Fruit fly (Drosophila melanogaster): ENCODE results near the gene Arl1.

Arl1 gene

dm6 chr3L:16021064-16021683 is 38.2 kb downstream of the Arl1 start (continued):
- no peak for TF ChIP-seq abd-A (tag; optimal IDR thresholded peaks at IDR 0.05)
- TF ChIP-seq CG17361 (GFP tag; IDR thresholded peaks at IDR 0.05) = peak; percentile 70
- TF ChIP-seq ham (GFP tag; IDR thresholded peaks at IDR 0.05) = no peak
- TF ChIP-seq fu2 (GFP tag; optimal IDR thresholded peaks at IDR 0.05) = no peak
- no peak for TF ChIP-seq ato (GFP tag; IDR thresholded peaks at IDR 0.05; ENCODE audit: partially characterized antibody)
- TF ChIP-seq Fer1 (GFP tag; optimal IDR thresholded peaks at IDR 0.05) = no peak
- peak; percentile 22 for TF ChIP-seq ind (GFP tag; optimal IDR thresholded peaks at IDR 0.05)
- TF ChIP-seq CG3065 (GFP tag; optimal IDR thresholded peaks at IDR 0.05) = no peak
- no peak for TF ChIP-seq inv (GFP tag; IDR thresholded peaks at IDR 0.05; ENCODE audit: partially characterized antibody)
- TF ChIP-seq CG2889 (GFP tag; IDR thresholded peaks at IDR 0.05) = no peak
- TF ChIP-seq caup (GFP tag; optimal IDR thresholded peaks at IDR 0.05; ENCODE audit: severe bottlenecking) = no peak
- TF ChIP-seq CG33557 (GFP tag; optimal IDR thresholded peaks at IDR 0.05) = peak; percentile 70
- no peak for TF ChIP-seq CG42726 (GFP tag; IDR thresholded peaks at IDR 0.05; ENCODE audit: partially characterized antibody)
- TF ChIP-seq CG11560 (tag; IDR thresholded peaks at IDR 0.05) = no peak
- TF ChIP-seq CG15479 (GFP tag; optimal IDR thresholded peaks at IDR 0.05) = no peak
- no peak for TF ChIP-seq Ets97D (GFP tag; optimal IDR thresholded peaks at IDR 0.05)
- TF ChIP-seq CG7839 (tag; optimal IDR thresholded peaks at IDR 0.05) = peak; percentile 57
- TF ChIP-seq lola (GFP tag; optimal IDR thresholded peaks at IDR 0.05) = peak in 1 of 3 experiments; percentile 80
- TF ChIP-seq Hr78 (GFP tag; optimal IDR thresholded peaks at IDR 0.05) = no peak
- TF ChIP-seq nerfin-2 (GFP tag; IDR thresholded peaks at IDR 0.05; ENCODE audit: partially characterized antibody) = no peak
- no peak for TF ChIP-seq CG7987 (GFP tag; optimal IDR thresholded peaks at IDR 0.05)
- TF ChIP-seq Ets65A (GFP tag) = peak; percentile 94
- no peak for TF ChIP-seq Oaz (GFP tag; IDR thresholded peaks at IDR 0.05)
- peak; percentile 21 for TF ChIP-seq pb (GFP tag; optimal IDR thresholded peaks at IDR 0.05)
- no peak for TF ChIP-seq CG17568 (GFP tag; optimal IDR thresholded peaks at IDR 0.05)
- no peak for TF ChIP-seq luna (GFP tag; optimal IDR thresholded peaks at IDR 0.05)
- peak; percentile 72 for TF ChIP-seq Chrac-16 (GFP tag; optimal IDR thresholded peaks at IDR 0.05)
- TF ChIP-seq CG3163 (GFP tag; optimal IDR thresholded peaks at IDR 0.05) = peak; percentile 28
- no peak for TF ChIP-seq dm (GFP tag; optimal IDR thresholded peaks at IDR 0.05)
- TF ChIP-seq NK7.1 (GFP tag; optimal IDR thresholded peaks at IDR 0.05) = no peak
- TF ChIP-seq D19B (GFP tag; optimal IDR thresholded peaks at IDR 0.05) = no peak
- no peak for TF ChIP-seq cad (GFP tag; optimal IDR thresholded peaks at IDR 0.05)
- no peak for TF ChIP-seq CG11695 (GFP tag; IDR thresholded peaks at IDR 0.05)
- no peak for TF ChIP-seq CG4360 (GFP tag; IDR thresholded peaks at IDR 0.05)
- TF ChIP-seq crp (GFP tag; optimal IDR thresholded peaks at IDR 0.05) = no peak
- peak; percentile 46 for TF ChIP-seq Side (GFP tag; optimal IDR thresholded peaks at IDR 0.05)
- TF ChIP-seq usp (GFP tag; optimal IDR thresholded peaks at IDR 0.05) = no peak
- TF ChIP-seq maf-S (GFP tag; optimal IDR thresholded peaks at IDR 0.05) = peak; percentile 38
- TF ChIP-seq CG10959 (GFP tag; IDR thresholded peaks at IDR 0.05) = peak; percentile 74
- peak; percentile 39 for TF ChIP-seq kni (GFP tag; optimal IDR thresholded peaks at IDR 0.05)
- no peak for TF ChIP-seq CG11093 (GFP tag; IDR thresholded peaks at IDR 0.05)
- TF ChIP-seq Doc2 (GFP tag; IDR thresholded peaks at IDR 0.05) = no peak
- TF ChIP-seq CG11398 (GFP tag; optimal IDR thresholded peaks at IDR 0.05) = no peak
- TF ChIP-seq CrebB (tag; optimal IDR thresholded peaks at IDR 0.05) = no peak
- no peak for TF ChIP-seq Scr (GFP tag; IDR thresholded peaks at IDR 0.05; ENCODE audit: partially characterized antibody)
- TF ChIP-seq CG8388 (GFP tag; optimal IDR thresholded peaks at IDR 0.05) = peak; percentile 62
- peak; percentile 73 for TF ChIP-seq CG8924 (tag; optimal IDR thresholded peaks at IDR 0.05)
- TF ChIP-seq Nf-YA (GFP tag; IDR thresholded peaks at IDR 0.05) = no peak
- TF ChIP-seq fd102C (GFP tag; optimal IDR thresholded peaks at IDR 0.05) = peak; percentile 87
- peak; percentile 47 for TF ChIP-seq nerfin-1 (tag; optimal IDR thresholded peaks at IDR 0.05)
